Worm (Caenorhabditis elegans): ENCODE results near the gene ncs-1.

- TF ChIP-seq unc-130 (tag; optimal IDR thresholded peaks at IDR 0.05) = no peak
- TF ChIP-seq ztf-4 (tag; optimal IDR thresholded peaks at IDR 0.05) = no peak
- no peak for TF ChIP-seq egl-27 (tag; optimal IDR thresholded peaks at IDR 0.05)
- no peak for TF ChIP-seq ceh-8 (GFP tag; optimal IDR thresholded peaks at IDR 0.05)
- no peak for TF ChIP-seq nhr-84 (tag; optimal IDR thresholded peaks at IDR 0.05)
- TF ChIP-seq ces-1 (GFP tag; optimal IDR thresholded peaks at IDR 0.05) = no peak
- no peak for TF ChIP-seq lin-15B (tag; optimal IDR thresholded peaks at IDR 0.05)
- no peak for TF ChIP-seq lir-3 (tag; optimal IDR thresholded peaks at IDR 0.05; ENCODE audit: poor library complexity)
- TF ChIP-seq nhr-11 (tag; optimal IDR thresholded peaks at IDR 0.05) = no peak
- peak in 1 of 2 experiments; percentile 74 for TF ChIP-seq lin-35 (GFP tag; optimal IDR thresholded peaks at IDR 0.05)
- TF ChIP-seq elt-3 (tag; optimal IDR thresholded peaks at IDR 0.05) = peak in 1 of 6 experiments; percentile 54
Observed at ce11 chrX:924495-925008, 38.5 kb downstream of the ncs-1 start, which contains the start of the genes pifk-1 and tbc-11.
